In the genomic region with DNA sequence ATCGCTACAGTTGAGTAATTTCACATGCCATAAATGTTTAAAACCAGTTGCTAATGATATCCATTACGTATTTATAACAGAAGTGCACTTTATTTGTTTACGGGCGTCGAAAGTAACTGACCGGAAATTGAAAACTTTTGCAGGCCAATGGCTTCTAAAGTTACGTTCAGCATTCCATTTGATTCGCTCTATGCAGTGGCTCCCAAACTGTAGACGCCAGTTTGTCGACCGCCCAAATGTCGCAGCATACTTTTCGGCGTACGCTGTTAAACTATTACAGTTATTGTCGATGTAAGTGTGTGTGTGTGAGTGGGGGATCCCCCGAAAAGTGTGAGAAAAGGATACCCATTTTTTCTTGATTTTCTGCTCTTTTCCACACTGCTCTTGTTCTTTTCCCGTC, we compare ENCODE assay signal across 2 fruit fly cellular contexts.
TF ChIP-seq lines count a peak whose summit lies in the region.

No protein-coding gene starts in this region.

- TF ChIP-seq CTCF in whole organism, embryonic (GFP tag; optimal IDR thresholded peaks at IDR 0.05; lab: Kevin White, UChicago), result peak; percentile 5

TF ChIP-seq in whole organism, embryonic, 481 proteins besides CTCF, POLR2A, EP300 and RAD21:
- TF ChIP-seq CG6654 (GFP tag; optimal IDR thresholded peaks at IDR 0.05; lab: Kevin White, UChicago) (peak; percentile 96), cg (GFP tag; optimal IDR thresholded peaks at IDR 0.05; lab: Kevin White, UChicago) (peak; percentile 46), nau (GFP tag; optimal IDR thresholded peaks at IDR 0.05; lab: Kevin White, UChicago) (no peak), stwl (tag; optimal IDR thresholded peaks at IDR 0.05; lab: Kevin White, UChicago) (peak; percentile 12), cad (GFP tag; optimal IDR thresholded peaks at IDR 0.05; lab: Kevin White, UChicago) (peak; percentile 69), CG14860 (GFP tag; IDR thresholded peaks at IDR 0.05; lab: Robert Waterston, UW; ENCODE audit: partially characterized antibody) (0 out of 3 replicates have a peak, but pooled peaks have one; percentile 18)

TF ChIP-seq in whole organism, wandering third instar larva, 38 proteins besides CTCF, POLR2A, EP300 and RAD21:
- TF ChIP-seq Myc (optimal IDR thresholded peaks at IDR 0.05; lab: Kevin White, UChicago) (peak; percentile 27), CG9705 (GFP tag; optimal IDR thresholded peaks at IDR 0.05; lab: Kevin White, UChicago) (no peak)
